Fruit fly (Drosophila melanogaster): ENCODE results near the gene CG11437.

DNA sequence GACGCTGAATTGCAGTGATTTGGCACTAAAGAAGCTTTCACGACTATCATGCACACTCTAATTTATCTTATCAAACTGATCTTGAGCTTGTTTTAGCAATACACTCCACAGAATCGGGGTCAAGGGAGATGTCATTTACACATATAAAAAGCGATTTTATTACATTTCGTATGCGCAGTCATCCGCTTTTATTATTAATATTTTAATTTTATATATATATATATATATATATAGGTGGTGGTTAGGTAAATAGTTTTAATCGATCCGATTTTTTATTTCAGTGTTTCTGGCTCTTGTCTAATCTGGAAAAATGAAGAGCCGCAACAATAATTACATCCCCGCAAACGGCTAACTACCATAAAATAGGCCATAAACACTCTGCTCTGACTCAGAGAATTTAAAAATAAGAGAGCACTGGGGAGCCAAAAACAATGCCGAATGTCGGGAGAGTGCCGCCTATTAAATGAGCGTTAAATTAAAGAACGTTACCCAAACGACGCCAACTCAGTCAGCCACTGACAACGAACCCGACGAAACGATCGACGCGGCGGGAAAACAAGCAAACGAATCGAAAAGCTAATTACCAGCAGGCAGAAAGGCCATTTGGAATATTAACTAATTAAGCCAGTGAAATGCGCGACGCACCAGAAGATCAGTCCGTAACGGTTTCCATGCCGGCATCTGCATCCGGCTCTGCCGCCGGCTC is 3.1 kb downstream of the CG11437 start:
- TF ChIP-seq CG34367 (tag; optimal IDR thresholded peaks at IDR 0.05) (no peak), CG15710 (tag; optimal IDR thresholded peaks at IDR 0.05) (no peak), Snoo (tag; optimal IDR thresholded peaks at IDR 0.05) (no peak), rn (GFP tag; IDR thresholded peaks at IDR 0.05) (no peak), CG8159 (tag; optimal IDR thresholded peaks at IDR 0.05) (no peak), CG13204 (GFP tag; optimal IDR thresholded peaks at IDR 0.05) (no peak), CG17806 (tag; optimal IDR thresholded peaks at IDR 0.05) (no peak)

Data from whole organism, pupa.